Worm (Caenorhabditis elegans) whole organism, L2 larva: ENCODE data around the gene tim-1.

Source experiments
- elt-1 ChIP-seq: fragments of 150-350 bp; optimal IDR thresholded peaks from 2 replicates; lab custom pipeline; 2014; ENCODE audit warnings: missing biosample characterization, missing genetic modification characterization
- mab-5 ChIP-seq: fragments of 150-350 bp; optimal IDR thresholded peaks from 2 replicates; lab custom pipeline; 2014; ENCODE audit warnings: missing biosample characterization, missing genetic modification characterization
- nhr-25 ChIP-seq: fragments of 150-350 bp; sonication (generic microtip); optimal IDR thresholded peaks from 3 replicates; lab custom pipeline; 2014; ENCODE audit warnings: missing biosample characterization, missing genetic modification characterization
- unc-62 ChIP-seq: fragments of 150-350 bp; optimal IDR thresholded peaks from 2 replicates; lab custom pipeline; 2014; ENCODE audit warnings: missing biosample characterization, missing genetic modification reagents, missing genetic modification characterization

DNA sequence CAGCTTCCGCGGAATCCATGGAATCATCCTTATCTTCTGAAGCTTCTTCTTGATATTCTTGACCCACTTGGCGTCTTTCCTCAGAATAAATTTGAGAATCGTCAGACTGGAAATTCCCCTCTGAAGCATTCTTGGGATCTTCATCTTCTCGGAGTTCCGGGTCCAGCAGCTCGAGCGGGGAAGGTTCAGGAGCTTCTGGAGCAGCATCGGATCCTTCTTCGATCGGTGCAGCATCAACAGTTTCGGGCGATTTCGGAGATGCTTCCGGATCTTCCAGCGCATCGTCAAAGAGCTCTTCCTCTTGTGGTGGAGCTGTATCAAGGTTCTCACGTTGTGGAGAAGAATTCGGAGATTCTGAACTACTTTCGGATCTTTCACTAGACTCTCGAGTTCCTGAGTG is 42.4 kb downstream of the tim-1 start:
- TF ChIP-seq unc-62 (no peak), nhr-25 (tag; lab: Kevin White, UChicago) (no peak), elt-1 (tag; lab: Kevin White, UChicago) (no peak), mab-5 (tag; lab: Kevin White, UChicago) (no peak)
